Fruit fly (Drosophila melanogaster): ENCODE data around the gene mrn.

DNA sequence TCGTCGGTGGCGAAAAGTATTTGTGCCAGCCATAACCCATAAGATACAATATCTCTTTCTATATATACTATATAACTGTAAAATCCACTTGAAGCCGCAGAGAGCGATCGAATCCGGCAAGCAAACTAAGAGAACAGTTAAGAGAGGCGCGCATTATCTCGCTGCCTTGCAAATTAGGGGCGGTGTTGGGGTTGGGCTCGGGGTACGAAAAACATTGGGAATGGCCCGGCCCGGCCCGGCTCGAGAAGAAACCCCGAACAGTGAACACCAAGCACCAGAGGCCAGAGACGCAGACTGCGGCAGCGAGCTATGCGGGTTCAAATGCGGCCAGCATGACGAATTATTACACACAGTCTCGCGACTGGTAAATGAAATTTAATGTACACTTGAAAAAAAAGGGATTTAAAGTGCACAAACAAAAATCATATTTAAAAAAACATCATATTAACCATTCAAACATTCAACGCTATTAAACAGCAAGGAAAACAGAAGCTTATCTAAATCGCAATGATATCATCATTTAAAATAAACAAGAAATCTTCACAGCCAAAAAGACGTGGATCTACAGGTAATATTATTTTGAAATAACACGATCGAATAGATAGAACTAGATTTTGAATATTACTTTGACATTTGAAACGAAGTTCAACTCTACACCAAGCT is 47.8 kb downstream of the mrn start:
- TF ChIP-seq Dll (optimal IDR thresholded peaks at IDR 0.05) (no peak), usp (GFP tag; optimal IDR thresholded peaks at IDR 0.05) (no peak), psq (optimal IDR thresholded peaks at IDR 0.05) (no peak), EcR (GFP tag; optimal IDR thresholded peaks at IDR 0.05) (peak in 1 of 2 experiments; percentile 39), CG8478 (optimal IDR thresholded peaks at IDR 0.05) (no peak), pan (optimal IDR thresholded peaks at IDR 0.05) (no peak)

All from whole organism.